Fruit fly (Drosophila melanogaster): ENCODE measurements around the gene CG10853.
A peak's percentile ranks its signal among the peaks of the same experiment; 100 is the strongest.

The CG10853 gene

dm6 chr3L:3976438-3976837, 28.7 kb downstream of the CG10853 start:
- no peak for TF ChIP-seq ey (GFP tag; optimal IDR thresholded peaks at IDR 0.05)
- no peak for TF ChIP-seq lola (GFP tag; optimal IDR thresholded peaks at IDR 0.05)
- no peak for TF ChIP-seq jim (GFP tag; optimal IDR thresholded peaks at IDR 0.05)
- no peak for TF ChIP-seq sage (GFP tag; optimal IDR thresholded peaks at IDR 0.05)
- no peak for TF ChIP-seq dsf (GFP tag; optimal IDR thresholded peaks at IDR 0.05; ENCODE audit: borderline replicate concordance)
- no peak for TF ChIP-seq rgr (GFP tag; optimal IDR thresholded peaks at IDR 0.05)
- no peak for TF ChIP-seq HLH106 (tag; optimal IDR thresholded peaks at IDR 0.05)
- TF ChIP-seq fru (GFP tag; optimal IDR thresholded peaks at IDR 0.05), result no peak
- TF ChIP-seq Myc (optimal IDR thresholded peaks at IDR 0.05), result no peak
- TF ChIP-seq Dif (GFP tag; optimal IDR thresholded peaks at IDR 0.05; ENCODE audit: partially characterized antibody), result no peak
- TF ChIP-seq Mio (GFP tag; optimal IDR thresholded peaks at IDR 0.05), result no peak
- no peak for TF ChIP-seq CG9705 (GFP tag; optimal IDR thresholded peaks at IDR 0.05)
- no peak for TF ChIP-seq Rel (GFP tag; optimal IDR thresholded peaks at IDR 0.05)
- no peak for TF ChIP-seq Rel (tag; optimal IDR thresholded peaks at IDR 0.05)

- no peak for TF ChIP-seq Hr78 (GFP tag; optimal IDR thresholded peaks at IDR 0.05)
- TF ChIP-seq rgr (GFP tag; optimal IDR thresholded peaks at IDR 0.05), result peak; percentile 9
- TF ChIP-seq dsf (GFP tag; optimal IDR thresholded peaks at IDR 0.05; ENCODE audit: borderline replicate concordance), result no peak
- no peak for TF ChIP-seq Rel (GFP tag; optimal IDR thresholded peaks at IDR 0.05)
- no peak for TF ChIP-seq Rel (tag; optimal IDR thresholded peaks at IDR 0.05)
- no peak for TF ChIP-seq pan (optimal IDR thresholded peaks at IDR 0.05)
- no peak for TF ChIP-seq GATAd (GFP tag; optimal IDR thresholded peaks at IDR 0.05)
- no peak for TF ChIP-seq Hr83 (GFP tag; optimal IDR thresholded peaks at IDR 0.05; ENCODE audit: poor library complexity, severe bottlenecking)
- TF ChIP-seq usp (GFP tag; optimal IDR thresholded peaks at IDR 0.05), result no peak
- TF ChIP-seq dl (GFP tag; optimal IDR thresholded peaks at IDR 0.05; ENCODE audit: insufficient read depth in 1 of 2, partially characterized antibody in 2 of 2), result no peak
- no peak for TF ChIP-seq N (GFP tag; optimal IDR thresholded peaks at IDR 0.05)
- no peak for TF ChIP-seq CG9705 (GFP tag; optimal IDR thresholded peaks at IDR 0.05)
- no peak for TF ChIP-seq br (GFP tag; optimal IDR thresholded peaks at IDR 0.05)
- TF ChIP-seq Dfd (GFP tag; optimal IDR thresholded peaks at IDR 0.05), result no peak
- no peak for TF ChIP-seq Dif (GFP tag; optimal IDR thresholded peaks at IDR 0.05; ENCODE audit: partially characterized antibody)
- no peak for TF ChIP-seq dmrt93B (GFP tag; optimal IDR thresholded peaks at IDR 0.05)
- TF ChIP-seq Sp1 (GFP tag; optimal IDR thresholded peaks at IDR 0.05), result no peak
- no peak for TF ChIP-seq Myc (optimal IDR thresholded peaks at IDR 0.05)
- no peak for TF ChIP-seq CrebA (GFP tag; optimal IDR thresholded peaks at IDR 0.05; ENCODE audit: borderline replicate concordance)
- peak; percentile 20 for TF ChIP-seq h (GFP tag; optimal IDR thresholded peaks at IDR 0.05)
- no peak for TF ChIP-seq CG32264 (GFP tag; optimal IDR thresholded peaks at IDR 0.05)
- TF ChIP-seq psq (GFP tag; optimal IDR thresholded peaks at IDR 0.05), result no peak
- no peak for TF ChIP-seq sv (GFP tag; optimal IDR thresholded peaks at IDR 0.05)
- no peak for TF ChIP-seq HLH106 (tag; optimal IDR thresholded peaks at IDR 0.05)
- TF ChIP-seq fru (GFP tag; optimal IDR thresholded peaks at IDR 0.05), result no peak
- no peak for TF ChIP-seq Abd-B (GFP tag; optimal IDR thresholded peaks at IDR 0.05)
- TF ChIP-seq Mio (GFP tag; optimal IDR thresholded peaks at IDR 0.05), result no peak
- no peak for TF ChIP-seq tai (GFP tag; optimal IDR thresholded peaks at IDR 0.05)
- TF ChIP-seq Hnf4 (GFP tag; optimal IDR thresholded peaks at IDR 0.05), result no peak
- no peak for TF ChIP-seq Jra (GFP tag; optimal IDR thresholded peaks at IDR 0.05)
- TF ChIP-seq brk (GFP tag; optimal IDR thresholded peaks at IDR 0.05), result no peak
- no peak for TF ChIP-seq lola (GFP tag; optimal IDR thresholded peaks at IDR 0.05)
- peak in 1 of 2 experiments; percentile 2 for TF ChIP-seq foxo (GFP tag; optimal IDR thresholded peaks at IDR 0.05)
- TF ChIP-seq Vsx2 (GFP tag; optimal IDR thresholded peaks at IDR 0.05; ENCODE audit: partially characterized antibody), result no peak
- no peak for TF ChIP-seq jim (GFP tag; optimal IDR thresholded peaks at IDR 0.05)
- TF ChIP-seq OdsH (GFP tag; optimal IDR thresholded peaks at IDR 0.05), result peak; percentile 4
Observed at dm6 chr3L:3977622-3978355, 30.1 kb downstream of the CG10853 start.
